Fruit fly (Drosophila melanogaster) whole organism, embryonic: Measurements from ENCODE around the gene CG31064.
A peak's percentile ranks its signal among the peaks of the same experiment; 100 is the strongest.

Source experiments
- Aef1 ChIP-seq: fragments of 200-800 bp; sonication (Bioruptor generic); IDR thresholded peaks from 3 replicates; pipeline ENCODE4 v1.3.6; 2022; ENCODE audit warnings: missing biosample characterization, missing genetic modification characterization
- Awh ChIP-seq: fragments of 200-800 bp; sonication (Bioruptor generic); IDR thresholded peaks from 2 replicates; pipeline ENCODE4, ENCODE4 v1.3.6; 2022; ENCODE audit warnings: missing biosample characterization, missing genetic modification characterization
- BEAF-32 ChIP-seq: fragments of 200-800 bp; sonication (Bioruptor generic); optimal IDR thresholded peaks from 3 replicates; lab custom pipeline; 2017; ENCODE audit warnings: missing biosample characterization, missing genetic modification characterization, mild to moderate bottlenecking, moderate library complexity, missing genetic modification reagents
- CG10267 ChIP-seq: fragments of 200-800 bp; sonication (Bioruptor generic); optimal IDR thresholded peaks from 2 replicates; lab custom pipeline; 2018; ENCODE audit warnings: missing biosample characterization, mild to moderate bottlenecking, missing genetic modification characterization, moderate library complexity
- CG11093 ChIP-seq: fragments of 200-800 bp; sonication (Bioruptor generic); IDR thresholded peaks from 3 replicates; pipeline ENCODE4 v1.3.6; 2022; ENCODE audit warnings: missing biosample characterization, missing genetic modification characterization
- CG12104 ChIP-seq: fragments of 200-800 bp; sonication (Bioruptor generic); optimal IDR thresholded peaks from 3 replicates; lab custom pipeline; 2016; ENCODE audit warnings: missing biosample characterization, missing genetic modification characterization
- CG13624 ChIP-seq: fragments of 200-800 bp; sonication (Bioruptor generic); optimal IDR thresholded peaks from 2 replicates; lab custom pipeline; 2016; ENCODE audit warnings: missing biosample characterization, missing genetic modification characterization
- CG14441 ChIP-seq: fragments of 200-800 bp; sonication (Bioruptor generic); IDR thresholded peaks from 2 replicates; pipeline ENCODE4 v1.3.6; 2022; ENCODE audit warnings: missing biosample characterization, missing genetic modification characterization
- CG15073 ChIP-seq: fragments of 200-800 bp; sonication (Bioruptor generic); optimal IDR thresholded peaks from 2 replicates; lab custom pipeline; 2016; ENCODE audit warnings: missing biosample characterization, missing genetic modification characterization
- CG17186 ChIP-seq: fragments of 200-800 bp; sonication (Bioruptor generic); optimal IDR thresholded peaks from 3 replicates; lab custom pipeline; 2017; ENCODE audit warnings: missing biosample characterization, missing genetic modification reagents, missing genetic modification characterization
- CG32532 ChIP-seq: fragments of 200-800 bp; sonication (Bioruptor generic); IDR thresholded peaks from 2 replicates; pipeline ENCODE4 v1.3.6; 2022; ENCODE audit warnings: missing biosample characterization, missing genetic modification characterization
- CG3281 ChIP-seq: fragments of 200-800 bp; sonication (Bioruptor generic); optimal IDR thresholded peaks from 3 replicates; lab custom pipeline; 2017; ENCODE audit warnings: missing biosample characterization, mild to moderate bottlenecking, missing genetic modification characterization
- CG33557 ChIP-seq: fragments of 200-800 bp; sonication (Bioruptor generic); optimal IDR thresholded peaks from 2 replicates; lab custom pipeline; 2019; ENCODE audit warnings: missing biosample characterization, mild to moderate bottlenecking, missing genetic modification characterization, moderate library complexity
- CG4328 ChIP-seq: fragments of 200-800 bp; sonication (Bioruptor generic); optimal IDR thresholded peaks from 3 replicates; lab custom pipeline; 2017; ENCODE audit warnings: missing biosample characterization, missing genetic modification reagents, missing genetic modification characterization
- CG8388 ChIP-seq: fragments of 200-800 bp; sonication (Bioruptor generic); optimal IDR thresholded peaks from 2 replicates; lab custom pipeline; 2019; ENCODE audit warnings: missing biosample characterization, mild to moderate bottlenecking, missing genetic modification characterization, moderate library complexity
- CG8478 ChIP-seq: fragments of >200 bp; optimal IDR thresholded peaks from 2 replicates; lab custom pipeline; 2018
- CG9817 ChIP-seq: fragments of 200-800 bp; sonication (Bioruptor generic); optimal IDR thresholded peaks from 2 replicates; lab custom pipeline; 2018; ENCODE audit warnings: missing biosample characterization, mild to moderate bottlenecking, missing genetic modification characterization, moderate library complexity
- CHES-1-like ChIP-seq: fragments of 200-800 bp; sonication (Bioruptor generic); optimal IDR thresholded peaks from 2 replicates; lab custom pipeline; 2016; ENCODE audit warnings: missing biosample characterization, missing genetic modification characterization
- Chrac-16 ChIP-seq: fragments of 200-800 bp; sonication (Bioruptor generic); optimal IDR thresholded peaks from 3 replicates; lab custom pipeline; 2016; ENCODE audit warnings: missing biosample characterization, missing genetic modification characterization
- CrebB ChIP-seq: fragments of 200-800 bp; sonication (Bioruptor generic); optimal IDR thresholded peaks from 3 replicates; lab custom pipeline; 2018; ENCODE audit warnings: missing biosample characterization, mild to moderate bottlenecking, missing genetic modification characterization
- Doc3 ChIP-seq: fragments of 200-800 bp; sonication (Bioruptor generic); IDR thresholded peaks from 3 replicates; pipeline ENCODE4 v1.3.6; 2022; ENCODE audit warnings: missing biosample characterization, missing genetic modification characterization; ENCODE audit not compliant: partially characterized antibody
- Dp ChIP-seq: fragments of 200-800 bp; sonication (Bioruptor generic); optimal IDR thresholded peaks from 2 replicates; lab custom pipeline; 2018; ENCODE audit warnings: missing biosample characterization, mild to moderate bottlenecking, missing genetic modification characterization, moderate library complexity
- Drgx ChIP-seq: fragments of 200-800 bp; sonication (Bioruptor generic); IDR thresholded peaks from 2 replicates; pipeline ENCODE4 v1.3.6; 2022; ENCODE audit warnings: missing biosample characterization, missing genetic modification characterization
- E2f2 ChIP-seq: fragments of 200-800 bp; sonication (Bioruptor generic); IDR thresholded peaks from 2 replicates; pipeline ENCODE4 v1.3.6; 2022; ENCODE audit warnings: missing biosample characterization, missing genetic modification characterization
- Lhr ChIP-seq: fragments of 200-800 bp; sonication (Bioruptor generic); optimal IDR thresholded peaks from 3 replicates; lab custom pipeline; 2017; ENCODE audit warnings: mild to moderate bottlenecking, missing biosample characterization, missing genetic modification reagents, missing genetic modification characterization
- MESR4 ChIP-seq: fragments of 200-800 bp; sonication (Bioruptor generic); optimal IDR thresholded peaks from 2 replicates; lab custom pipeline; 2018; ENCODE audit warnings: missing biosample characterization, mild to moderate bottlenecking, missing genetic modification characterization, moderate library complexity
- Max ChIP-seq: fragments of 200-800 bp; sonication (Bioruptor generic); optimal IDR thresholded peaks from 2 replicates; lab custom pipeline; 2016; ENCODE audit warnings: missing biosample characterization, mild to moderate bottlenecking, missing genetic modification characterization
- NC2α ChIP-seq: fragments of 200-800 bp; sonication (Bioruptor generic); optimal IDR thresholded peaks from 2 replicates; lab custom pipeline; 2016; ENCODE audit warnings: missing biosample characterization, missing genetic modification characterization
- Neu2 ChIP-seq: fragments of 200-800 bp; sonication (Bioruptor generic); optimal IDR thresholded peaks from 3 replicates; lab custom pipeline; 2016; ENCODE audit warnings: missing biosample characterization, missing genetic modification characterization, borderline replicate concordance
- Nf-YC ChIP-seq: fragments of 200-800 bp; optimal IDR thresholded peaks from 3 replicates; lab custom pipeline; 2019; ENCODE audit warnings: missing biosample characterization, mild to moderate bottlenecking, missing genetic modification characterization, moderate library complexity
- Sin3A ChIP-seq: fragments of >200 bp; optimal IDR thresholded peaks from 2 replicates; lab custom pipeline; 2018
- Stat92E ChIP-seq, 3 experiments: fragments of >200 bp in 2 of 3; fragments of 200-800 bp in 1 of 3; sonication (Bioruptor generic) in 1 of 3; optimal IDR thresholded peaks; 2 replicates each; lab custom pipeline; 2017 to 2019; ENCODE audit warnings: missing biosample characterization in 3 of 3, missing genetic modification characterization in 3 of 3, mild to moderate bottlenecking in 1 of 3, moderate library complexity in 1 of 3
- Trl ChIP-seq, 3 experiments: fragments of >200 bp in 2 of 3; fragments of 200-800 bp in 1 of 3; sonication (Bioruptor generic) in 1 of 3; optimal IDR thresholded peaks; 2 replicates in 1 of 3; 3 replicates in 2 of 3; lab custom pipeline; 2016 to 2017; ENCODE audit warnings: missing biosample characterization in 1 of 3, missing genetic modification characterization in 1 of 3
- YL-1 ChIP-seq: fragments of 200-800 bp; sonication (Bioruptor generic); optimal IDR thresholded peaks from 3 replicates; lab custom pipeline; 2017; ENCODE audit warnings: missing biosample characterization, mild to moderate bottlenecking, missing genetic modification characterization
- abd-A ChIP-seq: fragments of 200-800 bp; sonication (Bioruptor generic); optimal IDR thresholded peaks from 3 replicates; lab custom pipeline; 2019; ENCODE audit warnings: missing biosample characterization, mild to moderate bottlenecking, missing genetic modification characterization, moderate library complexity
- ato ChIP-seq: fragments of 200-800 bp; sonication (Bioruptor generic); IDR thresholded peaks from 2 replicates; pipeline ENCODE4 v1.3.6; 2022; ENCODE audit warnings: missing biosample characterization, missing genetic modification characterization; ENCODE audit not compliant: partially characterized antibody
- az2 ChIP-seq: fragments of 200-800 bp; sonication (Bioruptor generic); optimal IDR thresholded peaks from 3 replicates; lab custom pipeline; 2016; ENCODE audit warnings: missing biosample characterization, missing genetic modification characterization
- ci ChIP-seq: fragments of 200-800 bp; sonication (Bioruptor generic); IDR thresholded peaks from 3 replicates; pipeline ENCODE4 v1.3.6; 2022; ENCODE audit warnings: missing biosample characterization, missing genetic modification characterization
- da ChIP-seq: fragments of 200-800 bp; sonication (Bioruptor generic); optimal IDR thresholded peaks from 2 replicates; lab custom pipeline; 2016; ENCODE audit warnings: missing biosample characterization, missing genetic modification characterization
- danr ChIP-seq: fragments of 200-800 bp; sonication (Bioruptor generic); IDR thresholded peaks from 2 replicates; pipeline ENCODE4 v1.3.6; 2022; ENCODE audit warnings: missing biosample characterization, missing genetic modification characterization
- dpn ChIP-seq, 2 experiments: fragments of 200-800 bp; sonication (Bioruptor generic); optimal IDR thresholded peaks; 3 replicates each; lab custom pipeline; 2016; ENCODE audit warnings: missing biosample characterization in 2 of 2, missing genetic modification characterization in 2 of 2
- fu2 ChIP-seq: fragments of 200-800 bp; sonication (Bioruptor generic); optimal IDR thresholded peaks from 2 replicates; lab custom pipeline; 2016; ENCODE audit warnings: missing biosample characterization, missing genetic modification characterization
- grau ChIP-seq: fragments of 200-800 bp; optimal IDR thresholded peaks from 3 replicates; lab custom pipeline; 2019; ENCODE audit warnings: missing biosample characterization, mild to moderate bottlenecking, missing genetic modification characterization, moderate library complexity
- gsb-n ChIP-seq: fragments of 200-800 bp; sonication (Bioruptor generic); optimal IDR thresholded peaks from 3 replicates; lab custom pipeline; 2018; ENCODE audit warnings: missing biosample characterization, mild to moderate bottlenecking, missing genetic modification characterization
- ind ChIP-seq: fragments of 200-800 bp; sonication (Bioruptor generic); optimal IDR thresholded peaks from 3 replicates; lab custom pipeline; 2016; ENCODE audit warnings: missing biosample characterization, missing genetic modification characterization
- ken ChIP-seq: fragments of 200-800 bp; sonication (Bioruptor generic); IDR thresholded peaks from 3 replicates; pipeline ENCODE4 v1.3.6; 2022; ENCODE audit warnings: missing biosample characterization, missing genetic modification characterization
- nom ChIP-seq: fragments of 200-800 bp; sonication (Bioruptor generic); optimal IDR thresholded peaks from 2 replicates; lab custom pipeline; 2017; ENCODE audit warnings: missing biosample characterization, missing genetic modification characterization, mild to moderate bottlenecking, moderate library complexity, missing genetic modification reagents
- z ChIP-seq: fragments of 200-800 bp; sonication (Bioruptor generic); IDR thresholded peaks from 3 replicates; pipeline ENCODE4 v1.3.6; 2022; ENCODE audit warnings: missing biosample characterization, missing genetic modification characterization

Gene CG31064

dm6 chr3R:27245401-27245757 is 6.5 kb upstream of the CG31064 start (continued):
- TF ChIP-seq ci (GFP tag; lab: Robert Waterston, UW): peak; percentile 52; the same call in 1 of the 3 replicates
- TF ChIP-seq grau (tag; lab: Kevin White, UChicago): peak; percentile 10
- no peak for TF ChIP-seq CG32532 (GFP tag; lab: Robert Waterston, UW)
- TF ChIP-seq Nf-YC: peak; percentile 50
- TF ChIP-seq CG3281 (GFP tag; lab: Kevin White, UChicago): peak; percentile 5
- no peak for TF ChIP-seq Doc3 (GFP tag; lab: Robert Waterston, UW)
- peak; percentile 17 for TF ChIP-seq CrebB
- peak; percentile 16 for TF ChIP-seq Dp (GFP tag; lab: Kevin White, UChicago)
- no peak for TF ChIP-seq CG11093
- TF ChIP-seq BEAF-32 (GFP tag; lab: Kevin White, UChicago): peak; percentile 15
- TF ChIP-seq ato (GFP tag; lab: Robert Waterston, UW): 0 out of 2 replicates have a peak, but pooled peaks have one; percentile 4
- no peak for TF ChIP-seq MESR4 (GFP tag; lab: Kevin White, UChicago)
- peak in 1 of 2 experiments; percentile 23 for TF ChIP-seq Trl (optimal IDR thresholded peaks at IDR 0.05; lab: Kevin White, UChicago)
- TF ChIP-seq Trl (GFP tag; optimal IDR thresholded peaks at IDR 0.05; lab: Kevin White, UChicago): no peak
- TF ChIP-seq CG33557 (GFP tag; lab: Kevin White, UChicago): no peak
- peak; percentile 8 for TF ChIP-seq CG17186 (GFP tag; lab: Kevin White, UChicago)
- TF ChIP-seq Awh (GFP tag; lab: Robert Waterston, UW): no peak
- no peak for TF ChIP-seq Max (GFP tag; lab: Kevin White, UChicago)

- TF ChIP-seq grau (tag; lab: Kevin White, UChicago) (peak; percentile 29), Chrac-16 (GFP tag; lab: Kevin White, UChicago) (peak; percentile 15), nom (peak; percentile 71), Dp (GFP tag; lab: Kevin White, UChicago) (peak; percentile 81), ken (GFP tag; lab: Robert Waterston, UW) (0 out of 3 replicates have a peak, but pooled peaks have one; percentile 19), CG9817 (tag; lab: Kevin White, UChicago) (no peak), fu2 (peak; percentile 15), CG15073 (GFP tag; lab: Kevin White, UChicago) (no peak), CG12104 (GFP tag; lab: Kevin White, UChicago) (no peak), CHES-1-like (peak; percentile 51), dpn (GFP tag; optimal IDR thresholded peaks at IDR 0.05; lab: Kevin White, UChicago) (peak in 1 of 2 experiments; percentile 10), YL-1 (GFP tag; lab: Kevin White, UChicago) (peak; percentile 94), Stat92E (GFP tag; optimal IDR thresholded peaks at IDR 0.05; lab: Kevin White, UChicago) (peak in 1 of 3 experiments; percentile 32), az2 (no peak), ind (peak; percentile 26), BEAF-32 (GFP tag; lab: Kevin White, UChicago) (peak; percentile 41), Drgx (peak; percentile 10; the same call in 1 of the 2 replicates), CG8388 (no peak), da (GFP tag; lab: Kevin White, UChicago) (no peak), CG13624 (GFP tag; lab: Kevin White, UChicago) (peak; percentile 71), CG4328 (GFP tag; lab: Kevin White, UChicago) (no peak), z (GFP tag; lab: Robert Waterston, UW) (no peak), CG14441 (GFP tag; lab: Robert Waterston, UW) (no peak), abd-A (peak; percentile 63), CG8478 (peak; percentile 99), Sin3A (lab: Kevin White, UChicago) (peak; percentile 51), NC2α (GFP tag; lab: Kevin White, UChicago) (no peak), gsb-n (tag; lab: Kevin White, UChicago) (peak; percentile 5), E2f2 (GFP tag; lab: Robert Waterston, UW) (peak; percentile 92), Lhr (GFP tag; lab: Kevin White, UChicago) (peak; percentile 38), danr (GFP tag; lab: Robert Waterston, UW) (no peak), Aef1 (0 out of 3 replicates have a peak, but pooled peaks have one; percentile 21), CG10267 (tag; lab: Kevin White, UChicago) (peak; percentile 12), Neu2 (GFP tag; lab: Kevin White, UChicago) (peak; percentile 39)
Measured at dm6 chr3R:27244742-27245400, 6.0 kb upstream of the CG31064 start, which contains the start of gene CG18766. Gene CG18766 (minus strand): TSS chr3R:27245249.
